Worm (Caenorhabditis elegans) whole organism, L2 larva: ENCODE data around the gene Y19D2B.2.

Experiments
- F13H6.1 ChIP-seq: sonication (generic microtip); optimal IDR thresholded peaks from 2 replicates; lab custom pipeline; 2016; ENCODE audit warnings: missing genetic modification characterization, missing compliant biosample characterization
- ama-1 ChIP-seq: fragments of 150-350 bp; optimal IDR thresholded peaks from 2 replicates; lab custom pipeline; 2018; ENCODE audit warnings: inconsistent platforms
- elt-3 ChIP-seq: sonication (generic microtip); optimal IDR thresholded peaks from 2 replicates; lab custom pipeline; 2017; ENCODE audit warnings: missing biosample characterization, missing genetic modification characterization
- lin-11 ChIP-seq: fragments of 150-350 bp; sonication (generic microtip); optimal IDR thresholded peaks from 2 replicates; lab custom pipeline; 2014; ENCODE audit warnings: missing biosample characterization, missing genetic modification characterization, inconsistent platforms, mixed read lengths
- mbf-1 ChIP-seq: sonication (generic microtip); optimal IDR thresholded peaks from 2 replicates; lab custom pipeline; 2017; ENCODE audit warnings: missing biosample characterization, missing genetic modification characterization
- nhr-11 ChIP-seq: fragments of 150-350 bp; optimal IDR thresholded peaks from 2 replicates; lab custom pipeline; 2014; ENCODE audit warnings: missing biosample characterization, missing genetic modification characterization
- sem-4 ChIP-seq: fragments of 150-350 bp; optimal IDR thresholded peaks from 2 replicates; lab custom pipeline; 2014; ENCODE audit warnings: missing biosample characterization, missing genetic modification reagents, missing genetic modification characterization
- snpc-4 ChIP-seq: fragments of 150-350 bp; optimal IDR thresholded peaks from 2 replicates; lab custom pipeline; 2014; ENCODE audit warnings: missing biosample characterization, missing genetic modification characterization
- unc-62 ChIP-seq: fragments of 150-350 bp; optimal IDR thresholded peaks from 2 replicates; lab custom pipeline; 2014; ENCODE audit warnings: missing biosample characterization, missing genetic modification reagents, missing genetic modification characterization
- ztf-4 ChIP-seq: fragments of 150-350 bp; optimal IDR thresholded peaks from 2 replicates; lab custom pipeline; 2014; ENCODE audit warnings: missing biosample characterization, missing genetic modification characterization

ce11 chrII:10930678-10931650 is 6.9 kb downstream of the Y19D2B.2 start:
- TF ChIP-seq ama-1: no peak
- TF ChIP-seq ztf-4 (tag; lab: Kevin White, UChicago): no peak
- no peak for TF ChIP-seq mbf-1 (tag; lab: Kevin White, UChicago)
- TF ChIP-seq nhr-11 (tag; lab: Kevin White, UChicago): no peak
- no peak for TF ChIP-seq F13H6.1 (tag; lab: Kevin White, UChicago)
- TF ChIP-seq elt-3: no peak
- TF ChIP-seq lin-11 (tag; lab: Kevin White, UChicago): no peak
- TF ChIP-seq snpc-4 (tag; lab: Kevin White, UChicago): no peak
- no peak for TF ChIP-seq sem-4 (tag; lab: Kevin White, UChicago)
- TF ChIP-seq unc-62 (GFP tag; lab: Kevin White, UChicago): no peak
